Worm (Caenorhabditis elegans) whole organism, L1 larva: ENCODE measurements around the gene F55A4.3.

Source experiments
- C04F5.9 ChIP-seq: sonication (generic microtip); optimal IDR thresholded peaks from 2 replicates; lab custom pipeline; 2016; ENCODE audit warnings: missing genetic modification characterization, missing compliant biosample characterization
- C16A3.4 ChIP-seq: fragments of 150-350 bp; optimal IDR thresholded peaks from 2 replicates; lab custom pipeline; 2014; ENCODE audit warnings: missing biosample characterization, missing genetic modification characterization
- Y116A8C.19 ChIP-seq: sonication (generic microtip); optimal IDR thresholded peaks from 2 replicates; lab custom pipeline; 2016; ENCODE audit warnings: missing compliant biosample characterization, missing genetic modification characterization, borderline replicate concordance
- aha-1 ChIP-seq: fragments of 150-350 bp; optimal IDR thresholded peaks from 2 replicates; lab custom pipeline; 2014; ENCODE audit warnings: missing biosample characterization, missing genetic modification characterization
- aly-2 ChIP-seq: fragments of 150-350 bp; optimal IDR thresholded peaks from 2 replicates; lab custom pipeline; 2014; ENCODE audit warnings: missing biosample characterization, missing genetic modification characterization
- ama-1 ChIP-seq: fragments of 150-350 bp; optimal IDR thresholded peaks from 2 replicates; lab custom pipeline; 2014
- blmp-1 ChIP-seq: fragments of 150-350 bp; optimal IDR thresholded peaks from 2 replicates; lab custom pipeline; 2014; ENCODE audit warnings: missing biosample characterization, missing genetic modification characterization
- ceh-82 ChIP-seq, 3 experiments: fragments of 150-350 bp in 1 of 3; sonication (generic microtip) in 2 of 3; optimal IDR thresholded peaks; 2 replicates each; lab custom pipeline; 2014 to 2017; ENCODE audit warnings: missing biosample characterization in 3 of 3, missing genetic modification characterization in 3 of 3
- ceh-90 ChIP-seq: sonication (generic microtip); optimal IDR thresholded peaks from 2 replicates; lab custom pipeline; 2016; ENCODE audit warnings: missing genetic modification characterization, missing compliant biosample characterization
- ces-1 ChIP-seq: fragments of 150-350 bp; optimal IDR thresholded peaks from 2 replicates; lab custom pipeline; 2014; ENCODE audit warnings: missing biosample characterization, missing genetic modification reagents, missing genetic modification characterization
- elt-2 ChIP-seq: sonication (generic microtip); optimal IDR thresholded peaks from 2 replicates; lab custom pipeline; 2016; ENCODE audit warnings: missing genetic modification characterization, mild to moderate bottlenecking, inconsistent platforms, missing compliant biosample characterization, missing genetic modification reagents
- ets-5 ChIP-seq: fragments of 200-800 bp; sonication (Bioruptor generic); IDR thresholded peaks from 2 replicates; pipeline ENCODE4 v1.3.6; 2022; ENCODE audit warnings: missing genetic modification characterization, missing compliant biosample characterization
- fkh-8 ChIP-seq: sonication (generic microtip); optimal IDR thresholded peaks from 2 replicates; lab custom pipeline; 2016; ENCODE audit warnings: mild to moderate bottlenecking, missing genetic modification characterization, missing compliant biosample characterization
- grh-1 ChIP-seq: fragments of 200-800 bp; sonication (Bioruptor generic); IDR thresholded peaks from 2 replicates; pipeline ENCODE4 v1.3.6; 2022; ENCODE audit warnings: missing genetic modification reagents, missing genetic modification characterization, missing compliant biosample characterization
- hlh-17 ChIP-seq: fragments of 200-800 bp; sonication (Bioruptor generic); optimal IDR thresholded peaks from 2 replicates; lab custom pipeline; 2018; ENCODE audit warnings: missing genetic modification characterization, mild to moderate bottlenecking, missing compliant biosample characterization, moderate library complexity, borderline replicate concordance
- hlh-4 ChIP-seq: sonication (generic microtip); optimal IDR thresholded peaks from 2 replicates; lab custom pipeline; 2016; ENCODE audit warnings: mild to moderate bottlenecking, missing genetic modification characterization, missing compliant biosample characterization
- hpl-2 ChIP-seq: fragments of 150-350 bp; optimal IDR thresholded peaks from 2 replicates; lab custom pipeline; 2014; ENCODE audit warnings: missing biosample characterization, missing genetic modification reagents, missing genetic modification characterization
- irx-1 ChIP-seq: sonication (generic microtip); optimal IDR thresholded peaks from 2 replicates; lab custom pipeline; 2016; ENCODE audit warnings: missing genetic modification characterization, missing compliant biosample characterization
- isw-1 ChIP-seq: fragments of 200-800 bp; sonication (Bioruptor generic); IDR thresholded peaks from 2 replicates; pipeline ENCODE4 v1.3.6; 2022; ENCODE audit warnings: missing genetic modification characterization, missing compliant biosample characterization
- lin-14 ChIP-seq: fragments of 200-800 bp; sonication (Bioruptor generic); optimal IDR thresholded peaks from 2 replicates; lab custom pipeline; 2018; ENCODE audit warnings: mild to moderate bottlenecking, missing genetic modification characterization, moderate library complexity, missing compliant biosample characterization
- lin-35 ChIP-seq, 2 experiments: fragments of 150-350 bp; optimal IDR thresholded peaks; 2 replicates each; lab custom pipeline; 2014; ENCODE audit warnings: missing biosample characterization in 2 of 2, missing genetic modification characterization in 2 of 2, missing genetic modification reagents in 2 of 2
- lsy-2 ChIP-seq, 2 experiments: fragments of 150-350 bp; optimal IDR thresholded peaks; 2 replicates each; lab custom pipeline; 2014; ENCODE audit warnings: missing biosample characterization in 2 of 2, missing genetic modification characterization in 2 of 2
- mdl-1 ChIP-seq, 2 experiments: fragments of 150-350 bp; optimal IDR thresholded peaks; 2 replicates each; lab custom pipeline; 2014 to 2017; ENCODE audit warnings: missing biosample characterization in 2 of 2, missing genetic modification characterization in 2 of 2, inconsistent platforms in 1 of 2
- nhr-11 ChIP-seq: fragments of 150-350 bp; optimal IDR thresholded peaks from 2 replicates; lab custom pipeline; 2014; ENCODE audit warnings: missing biosample characterization, missing genetic modification characterization
- nhr-19 ChIP-seq: fragments of 200-800 bp; sonication (Bioruptor generic); conservative IDR thresholded peaks from 2 replicates; pipeline ENCODE4 v1.3.6; 2022; ENCODE audit warnings: missing genetic modification characterization, missing compliant biosample characterization
- nhr-20 ChIP-seq: sonication (generic microtip); optimal IDR thresholded peaks from 2 replicates; lab custom pipeline; 2016; ENCODE audit warnings: mild to moderate bottlenecking, missing genetic modification characterization, missing compliant biosample characterization
- nhr-47 ChIP-seq: sonication (generic microtip); optimal IDR thresholded peaks from 2 replicates; lab custom pipeline; 2016; ENCODE audit warnings: mild to moderate bottlenecking, missing genetic modification characterization, moderate library complexity, missing compliant biosample characterization
- nhr-71 ChIP-seq: sonication (generic microtip); optimal IDR thresholded peaks from 2 replicates; lab custom pipeline; 2016; ENCODE audit warnings: mild to moderate bottlenecking, missing genetic modification characterization, moderate library complexity, missing compliant biosample characterization
- nhr-77 ChIP-seq: fragments of 150-350 bp; optimal IDR thresholded peaks from 2 replicates; lab custom pipeline; 2014; ENCODE audit warnings: missing biosample characterization, missing genetic modification characterization
- nhr-85 ChIP-seq: sonication (generic microtip); peaks from one replicate; lab custom pipeline; 2016; ENCODE audit warnings: missing genetic modification characterization, inconsistent platforms, missing compliant biosample characterization
- pqm-1 ChIP-seq: sonication (generic microtip); optimal IDR thresholded peaks from 3 replicates; lab custom pipeline; 2017; ENCODE audit warnings: missing biosample characterization, missing genetic modification characterization
- rnt-1 ChIP-seq: sonication (generic microtip); optimal IDR thresholded peaks from 2 replicates; lab custom pipeline; 2016; ENCODE audit warnings: mild to moderate bottlenecking, missing genetic modification characterization, moderate library complexity, missing compliant biosample characterization
- skn-1 ChIP-seq: fragments of 150-350 bp; optimal IDR thresholded peaks from 2 replicates; lab custom pipeline; 2014; ENCODE audit warnings: missing biosample characterization, missing genetic modification characterization
- snu-23 ChIP-seq: sonication (generic microtip); optimal IDR thresholded peaks from 2 replicates; lab custom pipeline; 2016; ENCODE audit warnings: missing genetic modification characterization, missing compliant biosample characterization
- sox-4 ChIP-seq: sonication (generic microtip); optimal IDR thresholded peaks from 2 replicates; lab custom pipeline; 2016; ENCODE audit warnings: missing genetic modification characterization, missing compliant biosample characterization
- swsn-7 ChIP-seq: sonication (generic microtip); optimal IDR thresholded peaks from 2 replicates; lab custom pipeline; 2016; ENCODE audit warnings: missing genetic modification characterization, missing compliant biosample characterization
- tbx-2 ChIP-seq: sonication (generic microtip); optimal IDR thresholded peaks from 2 replicates; lab custom pipeline; 2016; ENCODE audit warnings: missing genetic modification characterization, missing compliant biosample characterization
- tlp-1 ChIP-seq: fragments of 150-350 bp; optimal IDR thresholded peaks from 2 replicates; lab custom pipeline; 2014; ENCODE audit warnings: missing biosample characterization, missing genetic modification characterization
- unc-130 ChIP-seq: fragments of 150-350 bp; optimal IDR thresholded peaks from 2 replicates; lab custom pipeline; 2017; ENCODE audit warnings: missing biosample characterization, missing genetic modification characterization, inconsistent platforms
- unc-30 ChIP-seq: sonication (generic microtip); optimal IDR thresholded peaks from 2 replicates; lab custom pipeline; 2017; ENCODE audit warnings: missing biosample characterization, missing genetic modification characterization
- unc-98 ChIP-seq: fragments of 200-800 bp; sonication (Bioruptor generic); IDR thresholded peaks from 2 replicates; pipeline ENCODE4 v1.3.6; 2022; ENCODE audit warnings: missing genetic modification characterization, missing compliant biosample characterization
- xbp-1 ChIP-seq: sonication (generic microtip); optimal IDR thresholded peaks from 2 replicates; lab custom pipeline; 2016; ENCODE audit warnings: missing genetic modification characterization, missing compliant biosample characterization
- zip-4 ChIP-seq: fragments of 200-800 bp; sonication (Bioruptor generic); optimal IDR thresholded peaks from 2 replicates; lab custom pipeline; 2018; ENCODE audit warnings: mild to moderate bottlenecking, missing genetic modification characterization, moderate library complexity, missing compliant biosample characterization
- ztf-11 ChIP-seq, 2 experiments: sonication (generic microtip); optimal IDR thresholded peaks; 2 replicates each; lab custom pipeline; 2016 to 2017; ENCODE audit warnings: missing genetic modification characterization in 2 of 2, missing biosample characterization in 1 of 2, missing compliant biosample characterization in 1 of 2
- ztf-4 ChIP-seq: fragments of 150-350 bp; optimal IDR thresholded peaks from 2 replicates; lab custom pipeline; 2014; ENCODE audit warnings: missing biosample characterization, missing genetic modification characterization

The F55A4.3 gene

ce11 chrX:1051041-1051440 lies 26.1 kb upstream of the F55A4.3 start (continued):
- peak; percentile 42 for TF ChIP-seq tbx-2 (tag; lab: Kevin White, UChicago)
- TF ChIP-seq ceh-82 (tag; optimal IDR thresholded peaks at IDR 0.05; lab: Kevin White, UChicago): no peak
- no peak for TF ChIP-seq ztf-11 (tag; optimal IDR thresholded peaks at IDR 0.05; lab: Kevin White, UChicago)
- peak; percentile 39 for TF ChIP-seq swsn-7 (tag; lab: Kevin White, UChicago)
- TF ChIP-seq nhr-19: 0 out of 2 replicates have a peak, but pooled peaks have one; percentile 36
- TF ChIP-seq ceh-90 (tag; lab: Kevin White, UChicago): no peak
- TF ChIP-seq hpl-2 (GFP tag; lab: Kevin White, UChicago): no peak
- TF ChIP-seq fkh-8 (tag; lab: Kevin White, UChicago): peak; percentile 56
- TF ChIP-seq nhr-47 (tag; lab: Kevin White, UChicago): peak; percentile 49
- peak; percentile 80 for TF ChIP-seq lin-14 (GFP tag; lab: Kevin White, UChicago)
- TF ChIP-seq mdl-1 (tag; optimal IDR thresholded peaks at IDR 0.05; lab: Kevin White, UChicago): no peak
- TF ChIP-seq nhr-71: peak; percentile 86
- TF ChIP-seq aly-2 (tag; lab: Kevin White, UChicago): no peak

- TF ChIP-seq nhr-20 (tag; lab: Kevin White, UChicago) (peak; percentile 8), zip-4 (GFP tag; lab: Kevin White, UChicago) (no peak), unc-98 (GFP tag; lab: Robert Waterston, UW) (no peak), ztf-11 (tag; optimal IDR thresholded peaks at IDR 0.05; lab: Kevin White, UChicago) (no peak), hlh-4 (tag; lab: Kevin White, UChicago) (no peak), ama-1 (lab: Kevin White, UChicago) (no peak), C04F5.9 (tag; lab: Kevin White, UChicago) (no peak), irx-1 (tag; lab: Kevin White, UChicago) (no peak), nhr-77 (tag; lab: Kevin White, UChicago) (no peak), elt-2 (tag; lab: Kevin White, UChicago) (peak; percentile 76), pqm-1 (tag; lab: Kevin White, UChicago) (no peak), ces-1 (no peak)
Observed at ce11 chrX:1046156-1046831, 21.4 kb upstream of the F55A4.3 start, which contains the start of gene vpat-1. vpat-1 (minus strand) TSS chrX:1046206.

DNA sequence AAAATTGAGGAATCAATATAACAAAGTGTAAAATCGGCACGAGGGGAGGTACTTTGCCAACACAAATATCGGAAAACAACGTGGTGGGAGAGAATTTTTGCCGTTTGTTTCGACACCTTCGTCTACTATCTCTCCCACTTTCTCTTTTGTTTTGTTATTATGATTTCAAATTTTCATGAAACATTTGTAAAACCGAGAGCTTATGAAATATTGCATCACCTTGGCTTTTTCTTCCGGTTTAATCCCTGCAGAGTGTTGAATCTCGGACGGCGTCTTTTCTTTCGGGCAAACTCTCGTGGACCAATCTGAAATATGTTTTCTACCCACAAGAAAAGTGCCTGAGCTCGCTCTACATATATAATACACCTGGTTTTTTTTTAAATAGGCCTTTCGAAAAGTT lies 19.4 kb upstream of the F55A4.3 start:
- no peak for TF ChIP-seq pqm-1 (tag; lab: Kevin White, UChicago)
- no peak for TF ChIP-seq ztf-4 (tag; lab: Kevin White, UChicago)
- TF ChIP-seq nhr-47 (tag; lab: Kevin White, UChicago): no peak
- TF ChIP-seq Y116A8C.19 (tag; lab: Kevin White, UChicago): no peak
- TF ChIP-seq nhr-11 (tag; lab: Kevin White, UChicago): no peak
- peak; percentile 69 for TF ChIP-seq skn-1
- TF ChIP-seq, all 84 proteins: peak for 1

DNA sequence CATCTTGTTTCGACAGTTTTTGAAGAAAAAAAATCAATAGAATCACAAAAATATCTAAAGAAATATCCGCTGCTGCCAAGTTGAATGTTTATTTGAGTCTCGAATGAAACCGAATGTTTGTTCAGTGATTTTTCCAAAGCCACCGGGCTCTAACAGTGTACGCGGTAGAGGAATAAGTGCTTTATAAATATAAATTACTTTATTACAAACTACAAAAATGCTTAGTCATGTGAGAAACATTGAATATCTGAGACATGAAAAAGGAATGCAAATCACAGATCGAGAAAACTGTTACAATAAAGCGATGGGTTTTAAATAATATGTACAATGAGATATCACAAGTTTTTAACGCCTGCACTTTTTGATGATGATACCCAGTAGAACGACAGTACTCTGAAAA lies 13.4 kb upstream of the F55A4.3 start, which contains the start of gene F55A4.7:
Gene F55A4.7, minus strand, starts transcription at position 101 of the 400 bp plus-strand sequence.
- TF ChIP-seq aha-1 (tag; lab: Kevin White, UChicago) (no peak), nhr-85 (tag; lab: Kevin White, UChicago) (peak; percentile 20)

ce11 chrX:1035039-1035598 lies 10.2 kb upstream of the F55A4.3 start, which contains the start of the genes stau-1 and sec-22:
stau-1 (minus strand) TSS chrX:1035286.
sec-22 (plus strand) TSS chrX:1035548.
- TF ChIP-seq xbp-1 (tag; lab: Kevin White, UChicago) (peak; percentile 20), isw-1 (GFP tag; lab: Robert Waterston, UW) (no peak), unc-30 (tag; lab: Kevin White, UChicago) (no peak), lsy-2 (tag; optimal IDR thresholded peaks at IDR 0.05; lab: Kevin White, UChicago) (peak in 1 of 2 experiments; percentile 40), rnt-1 (tag; lab: Kevin White, UChicago) (peak; percentile 34), ets-5 (GFP tag; lab: Robert Waterston, UW) (no peak), unc-130 (tag; lab: Kevin White, UChicago) (no peak), grh-1 (GFP tag; lab: Robert Waterston, UW) (no peak), ceh-82 (tag; optimal IDR thresholded peaks at IDR 0.05; lab: Kevin White, UChicago) (peak in 1 of 3 experiments; percentile 33), snu-23 (GFP tag; lab: Kevin White, UChicago) (peak; percentile 47), C16A3.4 (tag; lab: Kevin White, UChicago) (peak; percentile 5), nhr-71 (peak; percentile 21), hlh-17 (GFP tag; lab: Kevin White, UChicago) (no peak), tlp-1 (tag; lab: Kevin White, UChicago) (no peak), blmp-1 (tag; lab: Kevin White, UChicago) (peak; percentile 70), lin-35 (GFP tag; optimal IDR thresholded peaks at IDR 0.05; lab: Kevin White, UChicago) (peak; percentile 23 to 46), sox-4 (tag; lab: Kevin White, UChicago) (no peak)
